Worm (Caenorhabditis elegans): Measurements from ENCODE around the gene C52G5.3.

DNA sequence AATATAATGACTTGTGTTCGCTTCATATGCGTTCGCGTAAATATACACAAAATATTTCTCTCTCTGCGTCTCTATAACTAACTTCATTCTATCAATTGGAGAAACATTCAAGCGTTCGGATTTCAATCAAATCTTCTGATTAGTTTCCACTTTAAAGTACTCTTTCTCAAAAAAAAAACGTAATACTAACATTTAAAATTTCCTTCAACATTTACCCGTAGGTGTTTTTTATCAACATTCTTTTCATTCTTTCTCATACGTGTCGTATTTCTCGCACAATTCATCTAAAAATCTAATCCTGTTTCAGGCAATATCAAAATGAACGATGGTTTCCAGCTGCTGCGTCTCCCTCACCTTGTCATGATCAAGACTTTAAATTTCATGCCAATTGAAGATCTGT, 11.8 kb upstream of the C52G5.3 start, which contains the start of gene T14G8.2:
- TF ChIP-seq hlh-13 (GFP tag; optimal IDR thresholded peaks at IDR 0.05) = no peak
- no peak for TF ChIP-seq K02D7.2 (tag; optimal IDR thresholded peaks at IDR 0.05)

All from whole organism, late embryonic.